Worm (Caenorhabditis elegans): ENCODE measurements around the gene rpl-9.

DNA sequence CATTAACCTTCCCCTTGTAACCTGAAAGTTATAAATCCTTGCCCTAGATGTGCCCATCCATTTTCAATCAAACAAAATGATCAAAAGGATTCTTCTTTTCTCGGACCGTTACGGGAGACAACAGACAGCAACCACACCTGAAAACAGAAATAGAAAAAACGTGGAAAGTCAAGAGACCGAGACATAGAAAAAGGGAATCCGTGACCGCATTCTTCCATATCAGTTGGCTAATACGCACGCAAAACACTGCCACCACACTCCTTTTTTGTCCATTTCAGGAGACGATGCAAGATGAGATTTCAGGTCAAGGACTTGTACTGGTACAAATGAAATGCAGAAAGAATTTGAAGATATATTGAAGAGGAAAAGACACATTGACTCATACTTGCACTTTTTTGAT is 45.7 kb upstream of the rpl-9 start:
- TF ChIP-seq pag-3 (tag; optimal IDR thresholded peaks at IDR 0.05; ENCODE audit: borderline replicate concordance, insufficient read depth), result no peak
- no peak for TF ChIP-seq alr-1 (tag; optimal IDR thresholded peaks at IDR 0.05; ENCODE audit: borderline replicate concordance)
- TF ChIP-seq snpc-4 (tag; optimal IDR thresholded peaks at IDR 0.05), result no peak
- TF ChIP-seq ama-1 (optimal IDR thresholded peaks at IDR 0.05), result no peak
- TF ChIP-seq aly-2 (tag; optimal IDR thresholded peaks at IDR 0.05), result no peak
- TF ChIP-seq ztf-11 (tag; optimal IDR thresholded peaks at IDR 0.05), result no peak
- no peak for TF ChIP-seq lsy-2 (tag; optimal IDR thresholded peaks at IDR 0.05)
- no peak for TF ChIP-seq ceh-63 (GFP tag; optimal IDR thresholded peaks at IDR 0.05)
- TF ChIP-seq lin-39 (tag; optimal IDR thresholded peaks at IDR 0.05), result no peak
- TF ChIP-seq elt-3 (tag; optimal IDR thresholded peaks at IDR 0.05), result peak in 1 of 6 experiments; percentile 39
- TF ChIP-seq fos-1 (tag; optimal IDR thresholded peaks at IDR 0.05), result no peak
- TF ChIP-seq tlp-1 (tag; optimal IDR thresholded peaks at IDR 0.05), result no peak
- no peak for TF ChIP-seq nhr-28 (tag; optimal IDR thresholded peaks at IDR 0.05)
- TF ChIP-seq nhr-77 (tag; optimal IDR thresholded peaks at IDR 0.05), result no peak
